Worm (Caenorhabditis elegans) whole organism, L2 larva: ENCODE data around the gene col-86.

Experiments used
- C34F6.9 ChIP-seq: fragments of 150-350 bp; optimal IDR thresholded peaks from 2 replicates; lab custom pipeline; 2014; ENCODE audit warnings: missing biosample characterization, missing genetic modification characterization
- F13H6.1 ChIP-seq: sonication (generic microtip); optimal IDR thresholded peaks from 2 replicates; lab custom pipeline; 2016; ENCODE audit warnings: missing genetic modification characterization, missing compliant biosample characterization
- R02D3.7 ChIP-seq: fragments of 150-350 bp; optimal IDR thresholded peaks from 2 replicates; lab custom pipeline; 2014; ENCODE audit warnings: missing biosample characterization, missing genetic modification characterization
- Y55F3AM.14 ChIP-seq: fragments of 200-800 bp; sonication (Bioruptor generic); optimal IDR thresholded peaks from 2 replicates; lab custom pipeline; 2018; ENCODE audit warnings: mild to moderate bottlenecking, missing genetic modification characterization, missing compliant biosample characterization
- ZK546.5 ChIP-seq: sonication (generic microtip); optimal IDR thresholded peaks from 2 replicates; lab custom pipeline; 2017; ENCODE audit warnings: missing biosample characterization, missing genetic modification characterization
- alr-1 ChIP-seq: fragments of 150-350 bp; optimal IDR thresholded peaks from 2 replicates; lab custom pipeline; 2014; ENCODE audit warnings: missing biosample characterization, missing genetic modification characterization
- aly-2 ChIP-seq: fragments of 150-350 bp; optimal IDR thresholded peaks from 2 replicates; lab custom pipeline; 2014; ENCODE audit warnings: missing biosample characterization, missing genetic modification characterization
- ama-1 ChIP-seq: fragments of 150-350 bp; optimal IDR thresholded peaks from 2 replicates; lab custom pipeline; 2018; ENCODE audit warnings: inconsistent platforms
- blmp-1 ChIP-seq: sonication (generic microtip); optimal IDR thresholded peaks from 2 replicates; lab custom pipeline; 2017; ENCODE audit warnings: missing genetic modification characterization, mild to moderate bottlenecking, missing compliant biosample characterization, antibody characterized with exemption, moderate library complexity; ENCODE audit not compliant: insufficient read depth
- ceh-16 ChIP-seq: fragments of 150-350 bp; optimal IDR thresholded peaks from 2 replicates; lab custom pipeline; 2014; ENCODE audit warnings: missing biosample characterization, missing genetic modification characterization
- ceh-82 ChIP-seq: fragments of 150-350 bp; optimal IDR thresholded peaks from 2 replicates; lab custom pipeline; 2014; ENCODE audit warnings: missing biosample characterization, missing genetic modification characterization
- crh-2 ChIP-seq: sonication (generic microtip); optimal IDR thresholded peaks from 2 replicates; lab custom pipeline; 2017; ENCODE audit warnings: missing biosample characterization, missing genetic modification characterization
- dmd-4 ChIP-seq: sonication (generic microtip); optimal IDR thresholded peaks from 2 replicates; lab custom pipeline; 2017; ENCODE audit warnings: missing biosample characterization, missing genetic modification characterization
- egl-27 ChIP-seq: sonication (generic microtip); optimal IDR thresholded peaks from 3 replicates; lab custom pipeline; 2017; ENCODE audit warnings: missing biosample characterization, missing genetic modification reagents, missing genetic modification characterization
- elt-1 ChIP-seq: fragments of 150-350 bp; optimal IDR thresholded peaks from 2 replicates; lab custom pipeline; 2014; ENCODE audit warnings: missing biosample characterization, missing genetic modification characterization
- elt-3 ChIP-seq: sonication (generic microtip); optimal IDR thresholded peaks from 2 replicates; lab custom pipeline; 2017; ENCODE audit warnings: missing biosample characterization, missing genetic modification characterization
- fos-1 ChIP-seq: fragments of 150-350 bp; optimal IDR thresholded peaks from 2 replicates; lab custom pipeline; 2014; ENCODE audit warnings: missing biosample characterization, missing genetic modification characterization
- gmeb-1 ChIP-seq: fragments of 150-350 bp; optimal IDR thresholded peaks from 2 replicates; lab custom pipeline; 2014; ENCODE audit warnings: missing biosample characterization, missing genetic modification characterization
- lin-11 ChIP-seq: fragments of 150-350 bp; sonication (generic microtip); optimal IDR thresholded peaks from 2 replicates; lab custom pipeline; 2014; ENCODE audit warnings: missing biosample characterization, missing genetic modification characterization, inconsistent platforms, mixed read lengths
- lin-13 ChIP-seq: fragments of 150-350 bp; optimal IDR thresholded peaks from 2 replicates; lab custom pipeline; 2014; ENCODE audit warnings: missing biosample characterization, missing genetic modification reagents, missing genetic modification characterization
- lin-39 ChIP-seq: fragments of 150-350 bp; optimal IDR thresholded peaks from 2 replicates; lab custom pipeline; 2014; ENCODE audit warnings: missing biosample characterization, missing genetic modification reagents, missing genetic modification characterization
- lsy-2 ChIP-seq, 2 experiments: fragments of 150-350 bp in 1 of 2; sonication (generic microtip) in 1 of 2; optimal IDR thresholded peaks; 2 replicates each; lab custom pipeline; 2014 to 2017; ENCODE audit warnings: missing biosample characterization in 2 of 2, missing genetic modification characterization in 2 of 2
- mab-5 ChIP-seq: fragments of 150-350 bp; optimal IDR thresholded peaks from 2 replicates; lab custom pipeline; 2014; ENCODE audit warnings: missing biosample characterization, missing genetic modification characterization
- mbf-1 ChIP-seq: sonication (generic microtip); optimal IDR thresholded peaks from 2 replicates; lab custom pipeline; 2017; ENCODE audit warnings: missing biosample characterization, missing genetic modification characterization
- mdl-1 ChIP-seq, 2 experiments: fragments of 150-350 bp in 1 of 2; sonication (generic microtip) in 1 of 2; optimal IDR thresholded peaks; 2 replicates each; lab custom pipeline; 2017; ENCODE audit warnings: missing biosample characterization in 2 of 2, missing genetic modification characterization in 2 of 2
- nhr-10 ChIP-seq: sonication (generic microtip); optimal IDR thresholded peaks from 2 replicates; lab custom pipeline; 2017; ENCODE audit warnings: missing biosample characterization, missing genetic modification characterization
- nhr-11 ChIP-seq: fragments of 150-350 bp; optimal IDR thresholded peaks from 2 replicates; lab custom pipeline; 2014; ENCODE audit warnings: missing biosample characterization, missing genetic modification characterization
- nhr-12 ChIP-seq: fragments of 150-350 bp; optimal IDR thresholded peaks from 2 replicates; lab custom pipeline; 2014; ENCODE audit warnings: missing biosample characterization, missing genetic modification characterization
- nhr-129 ChIP-seq: fragments of 150-350 bp; optimal IDR thresholded peaks from 2 replicates; lab custom pipeline; 2014; ENCODE audit warnings: missing biosample characterization, missing genetic modification characterization
- nhr-21 ChIP-seq: fragments of 150-350 bp; optimal IDR thresholded peaks from 2 replicates; lab custom pipeline; 2014; ENCODE audit warnings: missing biosample characterization, missing genetic modification characterization
- nhr-23 ChIP-seq: fragments of 150-350 bp; optimal IDR thresholded peaks from 2 replicates; lab custom pipeline; 2014; ENCODE audit warnings: missing biosample characterization, missing genetic modification reagents, missing genetic modification characterization
- nhr-237 ChIP-seq: fragments of 150-350 bp; optimal IDR thresholded peaks from 2 replicates; lab custom pipeline; 2014; ENCODE audit warnings: missing biosample characterization, missing genetic modification characterization
- nhr-25 ChIP-seq: fragments of 150-350 bp; sonication (generic microtip); optimal IDR thresholded peaks from 3 replicates; lab custom pipeline; 2014; ENCODE audit warnings: missing biosample characterization, missing genetic modification characterization
- nhr-6 ChIP-seq: fragments of 150-350 bp; optimal IDR thresholded peaks from 2 replicates; lab custom pipeline; 2014; ENCODE audit warnings: missing biosample characterization, missing genetic modification characterization
- nhr-77 ChIP-seq: fragments of 150-350 bp; optimal IDR thresholded peaks from 2 replicates; lab custom pipeline; 2014; ENCODE audit warnings: missing biosample characterization, missing genetic modification characterization
- peb-1 ChIP-seq: fragments of 150-350 bp; optimal IDR thresholded peaks from 2 replicates; lab custom pipeline; 2014; ENCODE audit warnings: missing biosample characterization, missing genetic modification characterization
- sem-4 ChIP-seq: fragments of 150-350 bp; optimal IDR thresholded peaks from 2 replicates; lab custom pipeline; 2014; ENCODE audit warnings: missing biosample characterization, missing genetic modification reagents, missing genetic modification characterization
- skn-1 ChIP-seq: sonication (generic microtip); optimal IDR thresholded peaks from 2 replicates; lab custom pipeline; 2017; ENCODE audit warnings: missing biosample characterization, missing genetic modification characterization
- sma-3 ChIP-seq: sonication (generic microtip); optimal IDR thresholded peaks from 2 replicates; lab custom pipeline; 2016; ENCODE audit warnings: missing genetic modification reagents, missing genetic modification characterization, missing compliant biosample characterization
- sma-9 ChIP-seq, 2 experiments: fragments of 150-350 bp in 1 of 2; sonication (generic microtip) in 1 of 2; optimal IDR thresholded peaks; 2 replicates each; lab custom pipeline; 2014 to 2016; ENCODE audit warnings: missing genetic modification characterization in 2 of 2, mild to moderate bottlenecking in 1 of 2, missing biosample characterization in 1 of 2, missing compliant biosample characterization in 1 of 2, missing genetic modification reagents in 1 of 2, moderate library complexity in 1 of 2
- snpc-4 ChIP-seq: fragments of 150-350 bp; optimal IDR thresholded peaks from 2 replicates; lab custom pipeline; 2014; ENCODE audit warnings: missing biosample characterization, missing genetic modification characterization
- unc-39 ChIP-seq: fragments of 150-350 bp; optimal IDR thresholded peaks from 2 replicates; lab custom pipeline; 2014; ENCODE audit warnings: missing biosample characterization, missing genetic modification characterization
- unc-55 ChIP-seq: fragments of 150-350 bp; sonication (generic microtip); optimal IDR thresholded peaks from 3 replicates; lab custom pipeline; 2014; ENCODE audit warnings: missing biosample characterization, missing genetic modification reagents, missing genetic modification characterization
- unc-62 ChIP-seq: fragments of 150-350 bp; optimal IDR thresholded peaks from 2 replicates; lab custom pipeline; 2014; ENCODE audit warnings: missing biosample characterization, missing genetic modification reagents, missing genetic modification characterization
- zag-1 ChIP-seq: fragments of 150-350 bp; optimal IDR thresholded peaks from 2 replicates; lab custom pipeline; 2014; ENCODE audit warnings: missing biosample characterization, missing genetic modification characterization
- ztf-1 ChIP-seq: fragments of 200-800 bp; sonication (Bioruptor generic); conservative IDR thresholded peaks from 2 replicates; pipeline ENCODE4 v1.3.6; 2022; ENCODE audit warnings: missing genetic modification characterization, missing compliant biosample characterization
- ztf-11 ChIP-seq: sonication (generic microtip); optimal IDR thresholded peaks from 2 replicates; lab custom pipeline; 2017; ENCODE audit warnings: missing biosample characterization, missing genetic modification characterization
- ztf-4 ChIP-seq: fragments of 150-350 bp; optimal IDR thresholded peaks from 2 replicates; lab custom pipeline; 2014; ENCODE audit warnings: missing biosample characterization, missing genetic modification characterization

col-86 gene

ce11 chrII:13065251-13065650 is 32.8 kb downstream of the col-86 start:
- TF ChIP-seq zag-1 (no peak), nhr-21 (tag; lab: Kevin White, UChicago) (no peak), snpc-4 (no peak), egl-27 (tag; lab: Kevin White, UChicago) (no peak), elt-3 (tag; lab: Kevin White, UChicago) (no peak), gmeb-1 (tag; lab: Kevin White, UChicago) (no peak), nhr-11 (no peak), nhr-129 (tag; lab: Kevin White, UChicago) (peak; percentile 33), aly-2 (no peak), sem-4 (tag; lab: Kevin White, UChicago) (no peak), fos-1 (tag; lab: Kevin White, UChicago) (no peak), F13H6.1 (tag; lab: Kevin White, UChicago) (peak; percentile 10), nhr-23 (no peak), mab-5 (peak; percentile 35), ZK546.5 (no peak), unc-39 (tag; lab: Kevin White, UChicago) (no peak), unc-55 (GFP tag; lab: Kevin White, UChicago) (no peak), nhr-12 (tag; lab: Kevin White, UChicago) (no peak), mbf-1 (tag; lab: Kevin White, UChicago) (no peak), ztf-1 (GFP tag; lab: Robert Waterston, UW) (no peak), unc-62 (no peak), R02D3.7 (tag; lab: Kevin White, UChicago) (no peak), C34F6.9 (tag; lab: Kevin White, UChicago) (peak; percentile 5), peb-1 (no peak), nhr-6 (no peak), sma-3 (GFP tag; lab: Kevin White, UChicago) (no peak), nhr-10 (no peak), nhr-77 (tag; lab: Kevin White, UChicago) (no peak), dmd-4 (no peak), sma-9 (GFP tag; optimal IDR thresholded peaks at IDR 0.05; lab: Kevin White, UChicago) (peak; percentile 23), sma-9 (tag; optimal IDR thresholded peaks at IDR 0.05; lab: Kevin White, UChicago) (no peak), nhr-237 (tag; lab: Kevin White, UChicago) (no peak), lin-11 (tag; lab: Kevin White, UChicago) (no peak), mdl-1 (tag; optimal IDR thresholded peaks at IDR 0.05; lab: Kevin White, UChicago) (peak in 1 of 2 experiments; percentile 67), ztf-4 (tag; lab: Kevin White, UChicago) (no peak), ceh-16 (tag; lab: Kevin White, UChicago) (no peak), Y55F3AM.14 (GFP tag; lab: Kevin White, UChicago) (peak; percentile 12), lsy-2 (tag; optimal IDR thresholded peaks at IDR 0.05; lab: Kevin White, UChicago) (peak in 1 of 2 experiments; percentile 37), ceh-82 (tag; lab: Kevin White, UChicago) (no peak), ama-1 (lab: Kevin White, UChicago) (no peak), blmp-1 (tag; lab: Kevin White, UChicago) (no peak), crh-2 (peak; percentile 23), ztf-11 (tag; lab: Kevin White, UChicago) (no peak), lin-13 (GFP tag; lab: Kevin White, UChicago) (no peak), alr-1 (tag; lab: Kevin White, UChicago) (no peak), elt-1 (tag; lab: Kevin White, UChicago) (no peak), skn-1 (no peak), nhr-25 (tag; lab: Kevin White, UChicago) (no peak), lin-39 (tag; lab: Kevin White, UChicago) (no peak)
- TF ChIP-seq, all 48 proteins: peak for 9
